Worm (Caenorhabditis elegans) whole organism, midembryonic: ENCODE measurements around the gene F25B3.5.

Experiments
- flt-1 ChIP-seq: fragments of 200-800 bp; sonication (Bioruptor generic); IDR thresholded peaks from 2 replicates; pipeline ENCODE4 v1.3.6; 2022; ENCODE audit warnings: missing genetic modification characterization, missing compliant biosample characterization
- ref-1 ChIP-seq: fragments of 200-800 bp; sonication (Bioruptor generic); conservative IDR thresholded peaks from 2 replicates; pipeline ENCODE4 v1.3.6; 2022; ENCODE audit warnings: missing genetic modification reagents, missing genetic modification characterization, missing compliant biosample characterization
- ztf-23 ChIP-seq: fragments of 200-800 bp; sonication (Bioruptor generic); IDR thresholded peaks from 2 replicates; pipeline ENCODE4 v1.3.6; 2022; ENCODE audit warnings: missing genetic modification reagents, missing genetic modification characterization, missing compliant biosample characterization

DNA sequence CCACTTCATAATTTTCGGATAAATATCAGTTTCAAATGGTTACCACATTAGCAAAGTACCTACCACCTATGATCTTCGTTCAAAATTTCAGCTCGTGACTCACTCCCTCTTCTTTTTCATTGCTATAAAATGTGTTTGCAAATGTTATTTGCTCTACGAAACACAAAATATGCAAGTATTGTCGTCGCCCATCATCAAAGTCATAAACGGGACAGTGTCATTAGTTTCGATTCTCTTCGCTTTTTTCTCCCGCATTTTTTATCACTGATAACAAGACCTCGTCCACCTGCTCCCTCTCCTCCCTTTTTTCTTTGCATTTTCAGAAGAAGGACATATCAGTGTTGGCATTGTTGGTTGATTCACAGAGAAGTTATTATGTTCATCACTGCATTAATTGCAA lies 43.6 kb downstream of the F25B3.5 start, which contains the start of gene C50F4.1:
- TF ChIP-seq flt-1 (GFP tag; lab: Robert Waterston, UW) (no peak), ztf-23 (GFP tag; lab: Robert Waterston, UW) (no peak), ref-1 (GFP tag; lab: Robert Waterston, UW) (no peak)
